Worm (Caenorhabditis elegans) whole organism, midembryonic: ENCODE data around the gene F59B10.3.

ENCODE experiments used
- T22C8.4 ChIP-seq: fragments of 200-800 bp; sonication (Bioruptor generic); IDR thresholded peaks from 2 replicates; pipeline ENCODE4 v1.3.6; 2022; ENCODE audit warnings: missing genetic modification characterization, missing compliant biosample characterization
- cog-1 ChIP-seq: sonication (generic microtip); optimal IDR thresholded peaks from 2 replicates; lab custom pipeline; 2016; ENCODE audit warnings: missing genetic modification characterization, missing compliant biosample characterization
- flt-1 ChIP-seq: fragments of 200-800 bp; sonication (Bioruptor generic); IDR thresholded peaks from 2 replicates; pipeline ENCODE4 v1.3.6; 2022; ENCODE audit warnings: missing genetic modification characterization, missing compliant biosample characterization
- klf-2 ChIP-seq: fragments of 200-800 bp; sonication (Bioruptor generic); conservative IDR thresholded peaks from 2 replicates; pipeline ENCODE4 v1.3.6; 2022; ENCODE audit warnings: missing genetic modification reagents, missing genetic modification characterization, missing compliant biosample characterization
- med-1 ChIP-seq: sonication (generic microtip); optimal IDR thresholded peaks from 2 replicates; lab custom pipeline; 2017; ENCODE audit warnings: missing genetic modification characterization, mild to moderate bottlenecking, missing compliant biosample characterization, antibody characterized with exemption, missing genetic modification reagents; ENCODE audit not compliant: insufficient read depth
- ref-1 ChIP-seq: fragments of 200-800 bp; sonication (Bioruptor generic); conservative IDR thresholded peaks from 2 replicates; pipeline ENCODE4 v1.3.6; 2022; ENCODE audit warnings: missing genetic modification reagents, missing genetic modification characterization, missing compliant biosample characterization
- tab-1 ChIP-seq: fragments of 200-800 bp; sonication (Bioruptor generic); IDR thresholded peaks from 2 replicates; pipeline ENCODE4 v1.3.6; 2022; ENCODE audit warnings: missing genetic modification characterization, missing compliant biosample characterization
- ztf-23 ChIP-seq: fragments of 200-800 bp; sonication (Bioruptor generic); IDR thresholded peaks from 2 replicates; pipeline ENCODE4 v1.3.6; 2022; ENCODE audit warnings: missing genetic modification reagents, missing genetic modification characterization, missing compliant biosample characterization
- ztf-29 ChIP-seq: fragments of 200-800 bp; sonication (Bioruptor generic); IDR thresholded peaks from 2 replicates; pipeline ENCODE4 v1.3.6; 2022; ENCODE audit warnings: missing genetic modification reagents, missing genetic modification characterization, missing compliant biosample characterization

The F59B10.3 gene

DNA sequence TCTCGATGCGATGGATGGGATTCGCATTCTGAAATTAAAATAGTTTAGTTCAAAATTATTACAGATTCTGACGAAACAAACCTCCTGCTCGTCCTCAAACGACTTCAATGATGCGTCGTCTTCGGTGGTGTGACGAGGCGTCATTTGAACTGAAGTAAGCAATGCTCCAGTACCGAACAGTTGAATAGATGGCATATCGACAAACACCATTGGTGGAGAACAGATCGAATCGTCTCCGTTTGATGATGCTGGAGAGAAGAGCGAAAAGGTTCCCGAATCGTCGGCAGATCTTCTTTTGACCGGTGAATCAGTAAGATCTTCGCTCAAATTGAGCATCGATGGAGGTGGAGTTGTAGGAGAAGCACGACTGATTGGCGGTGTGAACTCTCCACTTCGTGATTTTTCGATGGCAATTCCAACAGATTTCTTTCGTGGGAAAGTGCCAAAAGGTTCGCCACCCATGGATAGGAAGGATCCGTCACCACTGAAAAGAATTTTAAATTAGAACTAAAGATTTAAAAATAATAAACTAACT lies 34.1 kb downstream of the F59B10.3 start:
- TF ChIP-seq T22C8.4 (GFP tag; lab: Robert Waterston, UW) = 0 out of 2 replicates have a peak, but pooled peaks have one; percentile 13
- no peak for TF ChIP-seq ref-1 (GFP tag; lab: Robert Waterston, UW)

- no peak for TF ChIP-seq cog-1 (tag; lab: Kevin White, UChicago)
- TF ChIP-seq med-1 (GFP tag; lab: Kevin White, UChicago) = no peak
- no peak for TF ChIP-seq ztf-23
- TF ChIP-seq T22C8.4 (GFP tag; lab: Robert Waterston, UW) = no peak
- peak; percentile 73 for TF ChIP-seq flt-1
- TF ChIP-seq ref-1 (GFP tag; lab: Robert Waterston, UW) = 0 out of 2 replicates have a peak, but pooled peaks have one; percentile 12
- TF ChIP-seq ztf-29 (GFP tag; lab: Robert Waterston, UW) = no peak
- no peak for TF ChIP-seq tab-1 (GFP tag; lab: Robert Waterston, UW)
- no peak for TF ChIP-seq klf-2 (GFP tag; lab: Robert Waterston, UW)
These were observed 34.9 kb downstream of the F59B10.3 start for ce11 chrII:10545213-10545612.

DNA sequence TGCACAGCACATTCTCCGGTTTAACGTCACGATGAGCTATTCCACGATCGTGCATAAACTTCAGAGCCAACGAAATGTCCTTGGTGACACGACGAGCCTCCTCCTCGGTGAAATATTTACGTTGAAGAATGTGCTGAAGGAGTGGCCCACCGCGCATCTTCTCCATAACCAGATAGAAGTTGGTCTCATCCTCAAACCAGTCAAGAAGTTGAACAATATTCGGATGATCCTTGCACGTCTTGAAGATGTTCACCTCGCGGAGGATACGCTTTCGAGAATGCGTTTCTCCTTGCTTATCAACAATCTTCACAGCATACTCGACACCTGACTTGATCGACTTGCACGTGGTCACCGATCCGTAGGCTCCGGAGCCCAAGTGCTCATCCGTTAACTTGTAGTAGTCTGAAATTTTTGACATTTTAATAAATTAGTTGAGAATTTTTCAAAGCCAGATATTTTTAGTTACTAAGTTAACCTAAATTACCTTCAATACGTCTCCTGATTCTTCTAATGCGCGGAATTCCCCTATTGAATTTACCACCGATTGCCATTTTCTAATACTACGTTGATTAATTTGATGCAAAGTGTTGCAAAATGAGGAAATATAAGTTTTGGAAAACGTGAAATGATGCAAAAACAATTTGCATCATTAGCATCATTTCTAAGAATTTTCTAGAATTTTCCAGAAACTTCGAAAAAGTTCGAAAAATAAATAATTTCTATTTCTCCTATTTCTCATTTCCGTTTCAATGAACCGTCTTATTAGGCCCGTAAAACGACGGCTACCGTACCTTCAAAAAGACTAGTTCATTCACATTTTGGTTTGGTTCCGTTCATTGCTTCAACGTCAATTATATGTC lies 35.8 kb downstream of the F59B10.3 start:
- TF ChIP-seq ztf-23 (no peak), ref-1 (GFP tag; lab: Robert Waterston, UW) (no peak), flt-1 (no peak), cog-1 (tag; lab: Kevin White, UChicago) (no peak), tab-1 (GFP tag; lab: Robert Waterston, UW) (no peak), ztf-29 (GFP tag; lab: Robert Waterston, UW) (no peak), klf-2 (GFP tag; lab: Robert Waterston, UW) (no peak), med-1 (GFP tag; lab: Kevin White, UChicago) (no peak)

DNA sequence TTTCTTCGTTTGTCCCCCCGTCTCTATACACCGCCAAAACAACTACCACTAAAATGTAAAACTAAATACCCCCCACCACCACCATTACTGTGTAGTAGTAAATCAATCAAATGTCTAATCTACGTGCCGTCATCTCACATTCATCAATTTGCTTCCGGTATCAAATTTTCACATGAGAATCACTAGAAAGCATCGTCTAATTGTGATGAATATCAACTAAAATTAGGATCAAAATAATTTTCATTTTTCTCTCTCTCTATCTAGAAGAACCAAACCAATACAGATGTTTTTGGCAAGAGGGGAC lies 36.4 kb downstream of the F59B10.3 start:
- TF ChIP-seq flt-1 = no peak
- TF ChIP-seq ztf-29 (GFP tag; lab: Robert Waterston, UW) = no peak
- no peak for TF ChIP-seq med-1 (GFP tag; lab: Kevin White, UChicago)
- TF ChIP-seq klf-2 (GFP tag; lab: Robert Waterston, UW) = no peak
- no peak for TF ChIP-seq ztf-23
- TF ChIP-seq T22C8.4 (GFP tag; lab: Robert Waterston, UW) = no peak
- TF ChIP-seq cog-1 (tag; lab: Kevin White, UChicago) = no peak
- no peak for TF ChIP-seq tab-1 (GFP tag; lab: Robert Waterston, UW)
- no peak for TF ChIP-seq ref-1 (GFP tag; lab: Robert Waterston, UW)

ce11 chrII:10547311-10547710 lies 37.0 kb downstream of the F59B10.3 start:
- TF ChIP-seq cog-1 (tag; lab: Kevin White, UChicago) (no peak), T22C8.4 (GFP tag; lab: Robert Waterston, UW) (no peak), flt-1 (peak; percentile 61; the same call in 1 of the 2 replicates), klf-2 (GFP tag; lab: Robert Waterston, UW) (no peak), ztf-23 (no peak)

DNA sequence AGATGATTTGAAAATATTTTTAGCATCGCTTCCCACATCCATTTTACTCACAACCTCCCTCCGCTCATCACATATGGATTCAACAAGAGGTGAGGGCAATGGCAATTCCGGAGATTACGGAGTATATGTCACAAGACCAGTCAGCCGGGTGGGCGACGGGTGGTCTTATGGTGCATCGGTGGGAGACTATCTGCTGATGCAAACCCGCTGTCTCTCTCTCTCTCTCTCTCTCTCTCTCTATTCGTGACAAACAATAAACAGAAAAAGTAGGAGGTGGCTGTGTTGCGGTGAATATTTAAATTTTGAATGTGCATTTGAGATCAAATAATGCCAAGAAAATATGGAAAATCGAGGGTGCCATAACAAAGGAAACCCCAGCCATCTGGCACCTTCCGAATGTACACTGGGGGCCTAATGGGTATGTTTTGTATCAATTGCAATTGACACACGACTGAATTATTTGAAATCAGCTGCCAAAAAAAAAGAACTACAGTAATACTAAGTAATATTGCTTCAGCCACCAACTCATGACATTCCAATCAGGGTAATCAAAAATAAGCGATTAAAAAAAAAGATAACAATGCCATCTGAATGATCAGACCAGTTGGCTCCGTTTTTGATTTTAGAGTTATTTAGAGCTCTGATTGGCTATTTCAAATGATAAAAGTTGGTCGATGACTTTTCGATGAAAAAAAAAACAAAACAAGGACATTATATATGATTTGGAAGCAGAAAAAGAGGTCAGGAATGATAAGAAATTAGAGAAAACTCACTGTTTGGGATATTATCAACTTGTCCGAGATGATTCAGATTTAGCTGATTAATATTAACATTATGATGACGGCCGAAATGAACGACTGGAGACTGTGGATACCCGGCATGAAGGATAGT lies 37.7 kb downstream of the F59B10.3 start:
- no peak for TF ChIP-seq cog-1 (tag; lab: Kevin White, UChicago)
- no peak for TF ChIP-seq T22C8.4 (GFP tag; lab: Robert Waterston, UW)
- TF ChIP-seq flt-1 = peak; percentile 45; the same call in 1 of the 2 replicates

DNA sequence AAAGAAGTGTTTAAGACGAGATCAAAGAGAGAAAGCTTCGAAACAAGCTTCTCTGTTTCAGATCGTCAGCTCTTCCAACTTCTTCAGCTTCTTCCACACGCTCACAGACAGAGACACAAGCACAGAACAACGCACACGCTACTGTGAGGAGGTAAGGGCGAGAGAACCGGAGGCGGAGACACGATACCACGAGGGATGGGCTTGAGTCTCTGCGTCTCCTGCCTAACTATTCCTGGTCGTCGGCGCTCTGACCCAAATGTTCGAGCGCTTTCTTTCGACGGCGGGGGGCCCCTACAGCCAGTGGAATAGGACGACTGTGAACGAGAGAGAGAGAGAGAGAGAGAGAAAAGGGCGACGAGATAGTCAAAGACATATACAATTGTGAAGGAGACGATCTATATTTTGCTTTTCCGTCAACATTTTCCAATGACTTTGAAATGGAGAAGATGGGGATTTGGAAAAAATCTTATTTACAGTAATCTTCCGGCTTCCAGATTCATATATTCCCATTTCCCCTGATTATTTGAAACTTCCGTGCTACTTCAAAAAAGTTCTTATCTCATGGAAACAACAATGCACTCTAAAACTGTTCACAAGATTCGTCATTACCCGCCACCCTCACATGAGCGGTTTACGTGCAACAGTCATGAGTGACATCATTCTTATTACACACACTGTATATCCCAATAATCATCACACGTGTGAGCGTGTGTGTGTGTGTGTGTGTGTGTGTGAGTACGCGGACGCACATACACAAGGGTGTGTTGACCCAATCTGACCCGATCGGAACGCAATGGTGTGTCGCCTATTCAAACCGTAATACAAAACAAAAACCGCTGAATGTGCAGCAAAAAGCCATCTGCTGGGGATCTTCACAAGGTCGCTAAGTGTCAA lies 38.7 kb downstream of the F59B10.3 start:
- TF ChIP-seq tab-1 (GFP tag; lab: Robert Waterston, UW) (no peak), ztf-23 (peak; percentile 71; the same call in 1 of the 2 replicates), ref-1 (GFP tag; lab: Robert Waterston, UW) (no peak), T22C8.4 (GFP tag; lab: Robert Waterston, UW) (no peak), klf-2 (GFP tag; lab: Robert Waterston, UW) (no peak), flt-1 (peak; percentile 80), ztf-29 (GFP tag; lab: Robert Waterston, UW) (peak; percentile 85), cog-1 (tag; lab: Kevin White, UChicago) (no peak), med-1 (GFP tag; lab: Kevin White, UChicago) (no peak)

DNA sequence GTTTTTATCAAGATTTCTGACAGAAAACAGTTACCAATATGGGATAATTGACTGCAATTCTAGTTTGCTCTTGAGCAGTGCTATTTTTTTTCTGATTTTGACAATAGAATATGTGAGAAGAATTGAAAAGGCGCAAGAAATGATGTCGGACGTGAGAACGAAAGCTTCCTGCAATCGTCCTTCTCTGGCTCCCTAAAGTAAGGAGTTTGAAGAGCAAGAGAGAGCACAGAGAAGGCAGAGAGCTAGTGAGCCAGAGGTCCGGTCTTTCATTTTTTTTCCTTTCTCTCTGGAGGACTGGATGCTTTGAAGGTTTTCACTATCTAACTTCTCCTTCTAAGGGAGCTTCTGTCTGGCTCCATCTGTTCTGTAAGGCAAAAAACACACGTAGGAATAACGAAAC lies 39.8 kb downstream of the F59B10.3 start:
- TF ChIP-seq ref-1 (GFP tag; lab: Robert Waterston, UW) = no peak
- no peak for TF ChIP-seq tab-1 (GFP tag; lab: Robert Waterston, UW)
- TF ChIP-seq med-1 (GFP tag; lab: Kevin White, UChicago) = no peak
